Worm (Caenorhabditis elegans): ENCODE data around the gene ZK622.1.

Gene ZK622.1

ce11 chrII:5293287-5293850 is at the start of gene ZK622.1:
Gene ZK622.1, plus strand, starts transcription at chrII:5293800.
- TF ChIP-seq unc-62 (GFP tag; optimal IDR thresholded peaks at IDR 0.05): no peak

- TF ChIP-seq unc-62 (GFP tag; optimal IDR thresholded peaks at IDR 0.05): no peak
Measured at ce11 chrII:5246791-5247361, 46.7 kb upstream of the ZK622.1 start, which contains the start of gene ptr-6. Gene ptr-6, minus strand, starts transcription at chrII:5246837.

ce11 chrII:5255435-5255834 is 38.2 kb upstream of the ZK622.1 start, which contains the start of gene frpr-4:
Gene frpr-4, minus strand, starts transcription at chrII:5255535.
- no peak for TF ChIP-seq unc-62 (GFP tag; optimal IDR thresholded peaks at IDR 0.05)

ce11 chrII:5264650-5265049 is 28.9 kb upstream of the ZK622.1 start:
- TF ChIP-seq unc-62 (GFP tag; optimal IDR thresholded peaks at IDR 0.05): no peak

DNA sequence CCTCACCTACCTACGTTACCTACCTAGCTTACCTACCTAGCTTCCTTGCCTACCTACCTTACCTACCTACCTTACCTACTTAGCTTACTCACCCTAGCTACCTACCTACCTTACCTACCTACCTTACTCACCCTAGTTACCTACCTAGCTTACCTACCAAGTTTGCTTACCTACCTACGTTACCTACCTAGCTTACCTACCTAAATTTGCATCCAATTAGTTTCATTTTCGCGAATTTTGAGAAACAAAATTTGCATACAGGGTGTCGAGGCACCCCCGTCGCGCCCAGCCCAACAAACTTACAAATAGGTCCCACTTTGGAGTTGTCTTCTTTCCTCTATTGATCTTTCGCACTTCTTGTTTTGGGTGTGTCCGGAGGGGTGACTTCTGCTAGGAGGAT is 24.6 kb upstream of the ZK622.1 start:
- TF ChIP-seq unc-62 (GFP tag; optimal IDR thresholded peaks at IDR 0.05): no peak

DNA sequence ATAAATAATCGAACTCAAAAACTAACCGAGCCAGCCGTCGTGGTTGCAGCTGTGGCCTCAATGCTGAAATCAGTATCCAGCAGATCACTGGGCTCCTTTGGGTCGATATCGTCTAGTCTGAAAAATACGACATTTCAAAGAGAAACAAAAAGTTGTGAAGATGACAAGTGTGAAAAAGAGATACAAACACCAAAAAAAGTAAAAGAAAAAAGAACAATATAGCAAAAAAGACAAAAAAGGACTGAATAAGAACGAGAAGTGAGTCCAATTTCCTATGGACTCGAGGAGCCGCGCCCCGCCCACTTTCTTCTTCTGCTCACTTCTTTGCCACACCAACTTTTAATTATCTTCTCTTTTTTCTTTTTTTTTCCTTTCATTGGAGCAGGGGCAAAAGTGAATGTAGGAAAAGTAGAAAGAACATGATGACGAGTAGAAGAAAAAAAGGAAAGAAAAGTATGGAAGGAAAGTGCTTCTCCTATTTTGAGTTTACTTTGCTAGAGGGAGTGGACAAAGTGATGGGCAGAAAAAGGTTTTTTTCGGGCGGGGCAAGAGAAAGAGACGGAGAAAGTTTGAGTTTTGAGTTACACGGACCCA is 21.8 kb upstream of the ZK622.1 start, which contains the start of gene drn-1:
Gene drn-1, minus strand, starts transcription at position 117 of the 594 bp plus-strand sequence.
- TF ChIP-seq unc-62 (GFP tag; optimal IDR thresholded peaks at IDR 0.05): no peak

DNA sequence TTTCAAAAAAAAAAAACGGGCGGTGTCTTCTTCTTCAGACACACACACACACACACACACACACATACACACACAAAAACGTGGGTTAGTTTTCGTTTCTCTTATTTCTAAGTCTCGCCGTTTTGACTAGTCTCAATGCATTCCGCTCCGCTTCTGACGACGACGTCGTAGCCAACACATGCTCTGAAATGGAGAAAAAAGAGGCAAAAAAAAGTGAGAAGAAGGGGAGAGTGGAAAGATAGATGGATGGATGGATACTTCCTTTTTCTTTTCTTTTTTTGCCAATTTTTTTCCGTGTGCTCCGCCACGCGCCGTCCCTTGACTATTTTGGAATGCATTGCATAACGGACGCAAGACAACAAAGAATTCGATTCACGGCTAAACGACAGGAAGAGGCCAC is 16.9 kb upstream of the ZK622.1 start:
- no peak for TF ChIP-seq unc-62 (GFP tag; optimal IDR thresholded peaks at IDR 0.05)

DNA sequence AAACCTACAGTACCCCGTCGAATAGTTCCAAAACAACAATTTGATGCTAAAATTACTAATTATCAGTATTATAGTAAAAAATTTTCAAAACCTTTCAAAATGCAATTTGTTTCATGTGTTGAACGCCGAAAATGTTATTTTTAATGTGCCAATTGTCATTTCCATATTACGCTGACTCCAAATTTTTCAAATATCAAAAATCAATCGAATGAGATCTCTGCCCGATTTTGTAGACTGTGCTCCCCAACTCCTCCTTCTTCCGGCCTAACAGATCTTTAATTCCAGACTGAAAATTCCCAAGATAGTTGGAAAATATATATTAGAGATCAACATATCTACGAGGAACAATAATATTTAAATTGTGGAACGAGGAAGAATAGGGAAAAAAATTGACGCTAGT is 15.8 kb upstream of the ZK622.1 start:
- no peak for TF ChIP-seq unc-62 (GFP tag; optimal IDR thresholded peaks at IDR 0.05)

DNA sequence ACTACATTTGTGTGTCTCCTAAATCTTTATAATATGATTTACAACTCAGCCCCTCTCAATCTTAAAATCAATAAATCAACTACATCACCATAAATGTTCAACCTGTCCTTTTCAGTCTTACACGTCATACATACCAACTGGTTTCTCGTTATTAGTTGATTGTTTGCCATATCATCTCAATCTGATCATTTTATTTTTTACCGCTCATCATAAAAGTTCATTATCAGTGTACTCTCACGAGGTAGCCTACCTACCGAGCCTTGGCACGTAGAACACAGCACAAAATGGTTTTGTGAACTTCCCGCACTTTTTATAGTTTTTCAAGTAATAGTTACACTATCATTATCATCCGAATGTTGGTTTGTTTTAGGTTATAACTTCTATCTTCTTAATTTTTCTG is 12.5 kb upstream of the ZK622.1 start:
- no peak for TF ChIP-seq unc-62 (GFP tag; optimal IDR thresholded peaks at IDR 0.05)

DNA sequence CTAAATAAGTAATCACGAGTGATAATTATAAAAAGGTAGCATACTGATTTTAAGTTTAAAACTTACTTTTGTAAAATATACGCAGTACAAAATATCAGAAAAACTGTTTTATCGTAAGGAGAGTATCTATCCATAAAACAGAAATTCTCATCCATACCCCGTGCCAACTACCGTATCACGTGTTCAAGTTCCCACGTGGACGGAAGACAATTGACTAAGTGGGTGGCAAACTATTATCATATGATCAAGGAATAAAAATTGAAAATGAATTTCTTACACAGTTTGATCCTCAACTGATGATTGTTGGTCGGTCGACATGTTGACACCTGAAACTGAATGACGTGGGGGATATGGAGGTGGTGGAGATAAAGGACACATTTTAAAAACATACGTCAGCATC is 11.4 kb upstream of the ZK622.1 start, which contains the start of gene pmt-1:
Gene pmt-1, minus strand, starts transcription at position 332 of the 400 bp plus-strand sequence.
- no peak for TF ChIP-seq unc-62 (GFP tag; optimal IDR thresholded peaks at IDR 0.05)

ce11 chrII:5282740-5283281 is 10.8 kb upstream of the ZK622.1 start:
- TF ChIP-seq unc-62 (GFP tag; optimal IDR thresholded peaks at IDR 0.05): no peak

ce11 chrII:5285029-5285428 is 8.6 kb upstream of the ZK622.1 start, which contains the start of gene gur-5:
Gene gur-5, plus strand, starts transcription at chrII:5285329.
- no peak for TF ChIP-seq unc-62 (GFP tag; optimal IDR thresholded peaks at IDR 0.05)

DNA sequence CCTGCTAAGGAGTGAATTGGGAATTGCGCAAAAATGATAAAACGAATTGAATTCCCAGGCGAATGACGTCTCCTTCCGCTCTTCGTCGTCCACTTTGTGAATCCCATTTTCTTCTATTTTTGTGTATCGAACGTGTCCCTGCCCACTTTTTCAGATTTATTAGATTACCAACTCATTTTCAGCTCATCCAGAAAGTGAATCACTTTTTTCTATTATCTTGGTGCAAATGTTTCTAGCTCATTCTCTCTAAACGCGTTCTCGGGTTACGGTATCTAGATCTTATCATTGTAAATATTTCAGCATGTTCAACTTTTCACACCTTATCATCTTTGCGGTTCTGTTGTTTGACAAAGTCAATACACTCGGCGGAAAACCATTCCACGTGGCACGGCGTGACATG is 4.5 kb upstream of the ZK622.1 start, which contains the start of gene ZK622.5:
Gene ZK622.5, plus strand, starts transcription at position 301 of the 400 bp plus-strand sequence.
- TF ChIP-seq unc-62 (GFP tag; optimal IDR thresholded peaks at IDR 0.05): no peak

DNA sequence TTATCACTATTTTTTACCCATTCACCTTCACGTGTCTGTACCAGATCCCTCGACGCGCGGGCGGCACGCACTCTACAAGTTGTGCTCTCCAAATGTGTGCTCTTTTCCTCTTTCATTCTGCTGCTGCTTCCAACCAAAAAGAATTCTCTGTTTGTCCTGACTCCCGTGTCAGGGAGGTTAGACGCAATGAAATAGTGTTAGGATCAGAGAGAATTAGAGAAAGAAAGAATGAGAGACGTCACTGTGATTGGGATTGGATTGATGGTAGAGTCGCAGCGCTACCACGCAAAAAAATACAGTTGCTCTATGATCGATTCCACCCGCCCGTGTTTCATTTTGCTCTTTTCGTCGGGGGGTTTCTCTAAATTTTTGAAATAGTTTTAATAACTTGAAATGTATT is 2.5 kb upstream of the ZK622.1 start:
- TF ChIP-seq unc-62 (GFP tag; optimal IDR thresholded peaks at IDR 0.05): no peak

DNA sequence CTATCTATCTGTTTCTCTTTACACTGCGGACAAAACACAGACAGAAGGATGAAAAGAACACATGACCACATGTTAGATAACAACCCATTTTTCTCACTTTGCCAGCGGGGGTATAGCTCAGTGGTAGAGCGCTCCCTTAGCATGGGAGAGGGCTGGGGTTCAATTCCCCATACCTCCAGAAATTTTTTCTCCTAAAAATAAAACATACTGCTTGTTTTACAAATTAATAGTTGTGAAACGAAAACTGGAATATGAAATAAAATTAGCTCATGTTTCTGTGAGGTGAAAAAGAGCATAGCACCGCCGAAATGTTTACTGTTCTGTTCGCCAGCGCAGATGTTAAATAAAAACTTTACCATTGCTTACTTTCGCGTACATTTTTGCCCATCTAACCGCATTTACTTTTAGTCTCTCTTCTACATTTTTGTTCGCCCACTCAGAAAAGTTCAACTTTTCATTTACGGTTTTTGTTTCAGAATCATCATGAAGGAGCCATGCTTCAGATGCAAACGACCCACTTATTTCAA is 1.3 kb upstream of the ZK622.1 start, which contains the start of gene ZK622.4:
Gene ZK622.4, plus strand, starts transcription at position 477 of the 527 bp plus-strand sequence.
- TF ChIP-seq unc-62 (GFP tag; optimal IDR thresholded peaks at IDR 0.05): no peak

DNA sequence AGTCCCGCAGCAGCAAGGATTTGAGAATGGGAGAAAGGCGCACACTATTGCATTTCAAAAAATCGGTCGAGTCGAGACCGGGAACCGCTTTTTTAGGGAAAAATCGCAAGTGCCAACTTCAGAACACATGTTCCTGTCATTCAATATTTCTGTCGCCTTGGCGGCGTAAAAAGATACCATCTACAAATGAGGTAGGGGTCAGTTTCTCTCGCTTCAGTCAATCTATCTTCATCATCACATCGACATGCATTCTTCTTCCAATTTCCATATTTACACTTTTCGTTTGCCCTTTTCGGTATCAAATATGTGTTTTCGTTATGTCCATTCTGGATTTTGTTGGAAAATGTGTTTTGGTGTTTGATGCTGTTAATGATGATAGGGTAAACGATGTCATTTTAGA is 4.1 kb downstream of the ZK622.1 start:
- no peak for TF ChIP-seq unc-62 (GFP tag; optimal IDR thresholded peaks at IDR 0.05)
